Fruit fly (Drosophila melanogaster) whole organism, embryonic: ENCODE results near the gene Clamp.
A peak's percentile ranks its signal among the peaks of the same experiment; 100 is the strongest.

Experiments
- BEAF-32 ChIP-seq: fragments of 200-800 bp; sonication (Bioruptor generic); optimal IDR thresholded peaks from 3 replicates; lab custom pipeline; 2017; ENCODE audit warnings: missing biosample characterization, missing genetic modification characterization, mild to moderate bottlenecking, moderate library complexity, missing genetic modification reagents
- CG10267 ChIP-seq: fragments of 200-800 bp; sonication (Bioruptor generic); optimal IDR thresholded peaks from 2 replicates; lab custom pipeline; 2018; ENCODE audit warnings: missing biosample characterization, mild to moderate bottlenecking, missing genetic modification characterization, moderate library complexity
- CG11456 ChIP-seq: fragments of 200-800 bp; sonication (Bioruptor generic); IDR thresholded peaks from 3 replicates; pipeline ENCODE4 v1.3.6; 2022; ENCODE audit warnings: missing biosample characterization, missing genetic modification characterization
- CG11504 ChIP-seq: fragments of 200-800 bp; sonication (Bioruptor generic); optimal IDR thresholded peaks from 3 replicates; lab custom pipeline; 2019; ENCODE audit warnings: missing biosample characterization, mild to moderate bottlenecking, missing genetic modification characterization, moderate library complexity
- CG13296 ChIP-seq: fragments of 200-800 bp; sonication (Bioruptor generic); optimal IDR thresholded peaks from 3 replicates; lab custom pipeline; 2018; ENCODE audit warnings: missing biosample characterization, mild to moderate bottlenecking, missing genetic modification characterization
- CG13894 ChIP-seq: fragments of 200-800 bp; sonication (Bioruptor generic); optimal IDR thresholded peaks from 3 replicates; lab custom pipeline; 2018; ENCODE audit warnings: missing biosample characterization, mild to moderate bottlenecking, missing genetic modification characterization, moderate library complexity
- CG16779 ChIP-seq: fragments of 200-800 bp; sonication (Bioruptor generic); IDR thresholded peaks from 2 replicates; pipeline ENCODE4 v1.3.6; 2022; ENCODE audit warnings: missing biosample characterization, missing genetic modification characterization
- CG17568 ChIP-seq: fragments of 200-800 bp; sonication (Bioruptor generic); optimal IDR thresholded peaks from 2 replicates; lab custom pipeline; 2018; ENCODE audit warnings: missing biosample characterization, mild to moderate bottlenecking, missing genetic modification characterization, moderate library complexity
- CG2199 ChIP-seq: fragments of 200-800 bp; sonication (Bioruptor generic); IDR thresholded peaks from 3 replicates; pipeline ENCODE4 v1.3.6; 2022; ENCODE audit warnings: missing biosample characterization, missing genetic modification characterization
- CG32767 ChIP-seq: fragments of 200-800 bp; sonication (Bioruptor generic); IDR thresholded peaks from 2 replicates; pipeline ENCODE4 v1.3.6; 2022; ENCODE audit warnings: missing biosample characterization, missing genetic modification characterization
- CG6254 ChIP-seq: fragments of 200-800 bp; sonication (Bioruptor generic); optimal IDR thresholded peaks from 3 replicates; lab custom pipeline; 2017; ENCODE audit warnings: mild to moderate bottlenecking, missing biosample characterization, missing genetic modification reagents, missing genetic modification characterization
- CG6791 ChIP-seq: fragments of 200-800 bp; sonication (Bioruptor generic); IDR thresholded peaks from 3 replicates; pipeline ENCODE4 v1.3.6; 2022; ENCODE audit warnings: missing biosample characterization, missing genetic modification characterization; ENCODE audit not compliant: partially characterized antibody
- CG7786 ChIP-seq: fragments of 200-800 bp; sonication (Bioruptor generic); optimal IDR thresholded peaks from 2 replicates; lab custom pipeline; 2016; ENCODE audit warnings: missing biosample characterization, missing genetic modification characterization
- CG7928 ChIP-seq: fragments of 200-800 bp; sonication (Bioruptor generic); optimal IDR thresholded peaks from 2 replicates; lab custom pipeline; 2017; ENCODE audit warnings: missing biosample characterization, mild to moderate bottlenecking, missing genetic modification characterization
- CG8290 ChIP-seq, 3 experiments: fragments of 200-800 bp; sonication (Bioruptor generic); optimal IDR thresholded peaks; 2 replicates each; lab custom pipeline; 2016 to 2019; ENCODE audit warnings: missing biosample characterization in 3 of 3, missing genetic modification characterization in 3 of 3, mild to moderate bottlenecking in 2 of 3, moderate library complexity in 1 of 3
- CG9609 ChIP-seq: fragments of 200-800 bp; sonication (Bioruptor generic); optimal IDR thresholded peaks from 3 replicates; lab custom pipeline; 2016; ENCODE audit warnings: missing biosample characterization, missing genetic modification characterization
- D19A ChIP-seq: fragments of 200-800 bp; optimal IDR thresholded peaks from 3 replicates; lab custom pipeline; 2019; ENCODE audit warnings: missing biosample characterization, mild to moderate bottlenecking, missing genetic modification characterization, moderate library complexity
- Dek ChIP-seq: fragments of 200-800 bp; sonication (Bioruptor generic); optimal IDR thresholded peaks from 3 replicates; lab custom pipeline; 2019; ENCODE audit warnings: missing biosample characterization, mild to moderate bottlenecking, missing genetic modification characterization, moderate library complexity
- Drgx ChIP-seq: fragments of 200-800 bp; sonication (Bioruptor generic); IDR thresholded peaks from 2 replicates; pipeline ENCODE4 v1.3.6; 2022; ENCODE audit warnings: missing biosample characterization, missing genetic modification characterization
- ERR ChIP-seq: fragments of 200-800 bp; sonication (Bioruptor generic); optimal IDR thresholded peaks from 2 replicates; lab custom pipeline; 2016; ENCODE audit warnings: missing biosample characterization, missing genetic modification characterization
- Ets65A ChIP-seq: fragments of 200-800 bp; sonication (Bioruptor generic); peaks from one replicate; lab custom pipeline; 2016; ENCODE audit warnings: missing biosample characterization, missing genetic modification characterization
- Fer2 ChIP-seq: fragments of 200-800 bp; sonication (Bioruptor generic); optimal IDR thresholded peaks from 2 replicates; lab custom pipeline; 2018; ENCODE audit warnings: missing biosample characterization, mild to moderate bottlenecking, missing genetic modification characterization, moderate library complexity
- Hr3 ChIP-seq: fragments of 200-800 bp; sonication (Bioruptor generic); optimal IDR thresholded peaks from 3 replicates; lab custom pipeline; 2016; ENCODE audit warnings: missing biosample characterization, missing genetic modification characterization
- Mad ChIP-seq: fragments of 200-800 bp; sonication (Bioruptor generic); optimal IDR thresholded peaks from 2 replicates; lab custom pipeline; 2016; ENCODE audit warnings: missing biosample characterization, missing genetic modification characterization
- Med ChIP-seq: fragments of 200-800 bp; sonication (Bioruptor generic); peaks from one replicate; lab custom pipeline; 2016; ENCODE audit warnings: missing biosample characterization, missing genetic modification characterization, mild to moderate bottlenecking, inconsistent platforms, moderate library complexity
- Meics ChIP-seq: fragments of 200-800 bp; sonication (Bioruptor generic); optimal IDR thresholded peaks from 2 replicates; lab custom pipeline; 2017; ENCODE audit warnings: missing biosample characterization, mild to moderate bottlenecking, missing genetic modification characterization
- Mes4 ChIP-seq: fragments of 200-800 bp; sonication (Bioruptor generic); optimal IDR thresholded peaks from 2 replicates; lab custom pipeline; 2016; ENCODE audit warnings: missing biosample characterization, missing genetic modification characterization
- Neu2 ChIP-seq: fragments of 200-800 bp; sonication (Bioruptor generic); optimal IDR thresholded peaks from 3 replicates; lab custom pipeline; 2016; ENCODE audit warnings: missing biosample characterization, missing genetic modification characterization, borderline replicate concordance
- Nf-YA ChIP-seq: fragments of 200-800 bp; sonication (Bioruptor generic); IDR thresholded peaks from 2 replicates; pipeline ENCODE4 v1.3.6; 2022; ENCODE audit warnings: missing biosample characterization, missing genetic modification characterization
- Oaz ChIP-seq: fragments of 200-800 bp; sonication (Bioruptor generic); IDR thresholded peaks from 2 replicates; pipeline ENCODE4 v1.3.6; 2022; ENCODE audit warnings: missing biosample characterization, missing genetic modification characterization
- cad ChIP-seq: fragments of >200 bp; optimal IDR thresholded peaks from 2 replicates; lab custom pipeline; 2017; ENCODE audit warnings: missing biosample characterization, missing genetic modification characterization
- chinmo ChIP-seq: fragments of 200-800 bp; sonication (Bioruptor generic); IDR thresholded peaks from 4 replicates; pipeline ENCODE4 v1.3.6; 2022; ENCODE audit warnings: missing biosample characterization, missing genetic modification characterization; ENCODE audit not compliant: partially characterized antibody
- ewg ChIP-seq: fragments of 200-800 bp; sonication (Bioruptor generic); optimal IDR thresholded peaks from 3 replicates; lab custom pipeline; 2017; ENCODE audit warnings: mild to moderate bottlenecking, missing biosample characterization, missing genetic modification reagents, missing genetic modification characterization
- eyg ChIP-seq: fragments of 200-800 bp; sonication (Bioruptor generic); optimal IDR thresholded peaks from 3 replicates; lab custom pipeline; 2016; ENCODE audit warnings: missing biosample characterization, missing genetic modification characterization
- fd96Cb ChIP-seq: fragments of 200-800 bp; sonication (Bioruptor generic); optimal IDR thresholded peaks from 2 replicates; lab custom pipeline; 2018; ENCODE audit warnings: missing biosample characterization, mild to moderate bottlenecking, missing genetic modification characterization, moderate library complexity
- hkb ChIP-seq, 2 experiments: fragments of 200-800 bp in 1 of 2; fragments of >200 bp in 1 of 2; sonication (Bioruptor generic) in 1 of 2; IDR thresholded peaks in 1 of 2; optimal IDR thresholded peaks in 1 of 2; 2 replicates each; pipeline versions ENCODE4 v1.3.6 to Lab custom; 2017 to 2022; ENCODE audit warnings: missing biosample characterization in 1 of 2, missing genetic modification characterization in 1 of 2
- insv ChIP-seq, 2 experiments: fragments of 200-800 bp; sonication (Bioruptor generic); optimal IDR thresholded peaks; 3 replicates each; lab custom pipeline; 2016 to 2018; ENCODE audit warnings: missing biosample characterization in 2 of 2, missing genetic modification characterization in 2 of 2
- ken ChIP-seq: fragments of 200-800 bp; sonication (Bioruptor generic); IDR thresholded peaks from 3 replicates; pipeline ENCODE4 v1.3.6; 2022; ENCODE audit warnings: missing biosample characterization, missing genetic modification characterization
- klu ChIP-seq: fragments of 200-800 bp; sonication (Bioruptor generic); IDR thresholded peaks from 2 replicates; pipeline ENCODE4 v1.3.6; 2022; ENCODE audit warnings: missing biosample characterization, missing genetic modification characterization
- lab ChIP-seq: fragments of 200-800 bp; sonication (Bioruptor generic); optimal IDR thresholded peaks from 3 replicates; lab custom pipeline; 2017; ENCODE audit warnings: missing biosample characterization, missing genetic modification characterization, mild to moderate bottlenecking, moderate library complexity, missing genetic modification reagents
- mirr ChIP-seq: fragments of 200-800 bp; sonication (Bioruptor generic); optimal IDR thresholded peaks from 3 replicates; lab custom pipeline; 2018; ENCODE audit warnings: missing biosample characterization, mild to moderate bottlenecking, missing genetic modification characterization
- onecut ChIP-seq: fragments of 200-800 bp; sonication (Bioruptor generic); IDR thresholded peaks from 2 replicates; pipeline ENCODE4 v1.3.6; 2022; ENCODE audit warnings: missing biosample characterization, missing genetic modification characterization
- pzg ChIP-seq: fragments of 200-800 bp; sonication (Bioruptor generic); optimal IDR thresholded peaks from 3 replicates; lab custom pipeline; 2018; ENCODE audit warnings: missing biosample characterization, mild to moderate bottlenecking, missing genetic modification characterization, moderate library complexity
- scrt ChIP-seq: fragments of 200-800 bp; sonication (Bioruptor generic); optimal IDR thresholded peaks from 2 replicates; lab custom pipeline; 2018; ENCODE audit warnings: missing biosample characterization, mild to moderate bottlenecking, missing genetic modification characterization, moderate library complexity
- sim ChIP-seq: fragments of 200-800 bp; sonication (Bioruptor generic); IDR thresholded peaks from 2 replicates; pipeline ENCODE4 v1.3.6; 2022; ENCODE audit warnings: missing biosample characterization, missing genetic modification characterization

Gene Clamp

dm6 chr2L:22153246-22153645, 15.7 kb downstream of the Clamp start:
- TF ChIP-seq cad (peak; percentile 11), CG17568 (GFP tag; lab: Kevin White, UChicago) (no peak), CG9609 (GFP tag; lab: Kevin White, UChicago) (no peak), CG13894 (tag; lab: Kevin White, UChicago) (peak; percentile 19), Ets65A (peak; percentile 2), hkb (optimal IDR thresholded peaks at IDR 0.05; lab: Kevin White, UChicago) (no peak), hkb (GFP tag; IDR thresholded peaks at IDR 0.05; lab: Robert Waterston, UW) (no peak), CG10267 (tag; lab: Kevin White, UChicago) (no peak), CG11456 (GFP tag; lab: Robert Waterston, UW) (no peak), onecut (GFP tag; lab: Robert Waterston, UW) (peak; percentile 65), CG6254 (GFP tag; lab: Kevin White, UChicago) (peak; percentile 95), chinmo (GFP tag; lab: Robert Waterston, UW) (0 out of 4 replicates have a peak, but pooled peaks have one; percentile 25), Oaz (GFP tag; lab: Robert Waterston, UW) (no peak), eyg (GFP tag; lab: Kevin White, UChicago) (no peak), CG6791 (GFP tag; lab: Robert Waterston, UW) (no peak), Neu2 (GFP tag; lab: Kevin White, UChicago) (no peak), Meics (GFP tag; lab: Kevin White, UChicago) (no peak), CG7786 (GFP tag; lab: Kevin White, UChicago) (no peak), ken (GFP tag; lab: Robert Waterston, UW) (no peak), fd96Cb (tag; lab: Kevin White, UChicago) (no peak), CG8290 (GFP tag; optimal IDR thresholded peaks at IDR 0.05; lab: Kevin White, UChicago) (no peak), CG8290 (tag; optimal IDR thresholded peaks at IDR 0.05; lab: Kevin White, UChicago) (peak in 1 of 2 experiments; percentile 1), Mad (GFP tag; lab: Kevin White, UChicago) (no peak), scrt (GFP tag; lab: Kevin White, UChicago) (peak; percentile 97), CG7928 (no peak), ewg (GFP tag; lab: Kevin White, UChicago) (peak; percentile 71), CG11504 (tag; lab: Kevin White, UChicago) (no peak), Drgx (0 out of 2 replicates have a peak, but pooled peaks have one; percentile 29), CG13296 (GFP tag; lab: Kevin White, UChicago) (no peak), klu (GFP tag; lab: Robert Waterston, UW) (no peak), Fer2 (tag; lab: Kevin White, UChicago) (no peak), Dek (tag; lab: Kevin White, UChicago) (no peak), ERR (GFP tag; lab: Kevin White, UChicago) (no peak), sim (GFP tag; lab: Robert Waterston, UW) (no peak), pzg (GFP tag; lab: Kevin White, UChicago) (peak; percentile 21), insv (GFP tag; optimal IDR thresholded peaks at IDR 0.05; lab: Kevin White, UChicago) (no peak), BEAF-32 (GFP tag; lab: Kevin White, UChicago) (no peak), Hr3 (GFP tag; lab: Kevin White, UChicago) (no peak), CG2199 (GFP tag; lab: Robert Waterston, UW) (0 out of 3 replicates have a peak, but pooled peaks have one; percentile 36), CG16779 (GFP tag; lab: Robert Waterston, UW) (peak; percentile 46; the same call in 1 of the 2 replicates), Med (peak; percentile 20), D19A (tag; lab: Kevin White, UChicago) (peak; percentile 52), CG32767 (GFP tag; lab: Robert Waterston, UW) (no peak), Nf-YA (GFP tag; lab: Robert Waterston, UW) (no peak), lab (GFP tag; lab: Kevin White, UChicago) (no peak), mirr (GFP tag; lab: Kevin White, UChicago) (no peak), Mes4 (no peak)
